Worm (Caenorhabditis elegans) whole organism, early embryonic: ENCODE results near the gene Y68A4B.3.
"Not testable (repeated sequence)": the region's sequence is repeated elsewhere in the genome, so short reads cannot be mapped to it uniquely, and the experiment has no call there.

Experiments
- B0310.2 ChIP-seq: sonication (generic microtip); optimal IDR thresholded peaks from 2 replicates; lab custom pipeline; 2016; ENCODE audit warnings: mild to moderate bottlenecking, missing genetic modification characterization, missing compliant biosample characterization
- ama-1 ChIP-seq: fragments of 150-350 bp; optimal IDR thresholded peaks from 2 replicates; lab custom pipeline; 2014
- flt-1 ChIP-seq: fragments of 200-800 bp; sonication (Bioruptor generic); IDR thresholded peaks from 2 replicates; pipeline ENCODE4 v1.3.6; 2022; ENCODE audit warnings: missing genetic modification characterization, missing compliant biosample characterization
- hmg-4 ChIP-seq: fragments of 200-800 bp; sonication (Bioruptor generic); optimal IDR thresholded peaks from 2 replicates; lab custom pipeline; 2018; ENCODE audit warnings: mild to moderate bottlenecking, missing genetic modification characterization, missing compliant biosample characterization

ce11 chrV:17264855-17265254, 22.4 kb upstream of the Y68A4B.3 start, which contains the start of gene K10G4.3:
- TF ChIP-seq ama-1 (lab: Kevin White, UChicago); hmg-4 (GFP tag; lab: Kevin White, UChicago); B0310.2 (tag; lab: Kevin White, UChicago); flt-1 (GFP tag; lab: Robert Waterston, UW): not testable (repeated sequence)
